Fruit fly (Drosophila melanogaster) whole organism, embryonic: ENCODE measurements around the gene CG42237.

Experiments
- ATbp ChIP-seq: fragments of 200-800 bp; sonication (Bioruptor generic); optimal IDR thresholded peaks from 2 replicates; lab custom pipeline; 2017; ENCODE audit warnings: missing biosample characterization, mild to moderate bottlenecking, missing genetic modification characterization, missing genetic modification reagents
- Asciz ChIP-seq: fragments of 200-800 bp; sonication (Bioruptor generic); optimal IDR thresholded peaks from 2 replicates; lab custom pipeline; 2017; ENCODE audit warnings: missing biosample characterization, mild to moderate bottlenecking, missing genetic modification characterization, missing genetic modification reagents
- Atf6 ChIP-seq: fragments of 200-800 bp; sonication (Bioruptor generic); IDR thresholded peaks from 2 replicates; pipeline ENCODE4 v1.3.6; 2022; ENCODE audit warnings: missing biosample characterization, missing genetic modification characterization
- CG10565 ChIP-seq: fragments of 200-800 bp; sonication (Bioruptor generic); optimal IDR thresholded peaks from 3 replicates; lab custom pipeline; 2016; ENCODE audit warnings: missing biosample characterization, mild to moderate bottlenecking, missing genetic modification characterization
- CG11456 ChIP-seq: fragments of 200-800 bp; sonication (Bioruptor generic); IDR thresholded peaks from 3 replicates; pipeline ENCODE4 v1.3.6; 2022; ENCODE audit warnings: missing biosample characterization, missing genetic modification characterization
- CG15073 ChIP-seq: fragments of 200-800 bp; sonication (Bioruptor generic); optimal IDR thresholded peaks from 2 replicates; lab custom pipeline; 2016; ENCODE audit warnings: missing biosample characterization, missing genetic modification characterization
- CG1529 ChIP-seq: fragments of 200-800 bp; sonication (Bioruptor generic); optimal IDR thresholded peaks from 3 replicates; lab custom pipeline; 2018; ENCODE audit warnings: missing biosample characterization, missing genetic modification characterization
- CG1602 ChIP-seq: fragments of 200-800 bp; sonication (Bioruptor generic); optimal IDR thresholded peaks from 3 replicates; lab custom pipeline; 2016; ENCODE audit warnings: missing biosample characterization, missing genetic modification characterization
- CG2678 ChIP-seq: fragments of 200-800 bp; sonication (Bioruptor generic); optimal IDR thresholded peaks from 3 replicates; lab custom pipeline; 2019; ENCODE audit warnings: missing biosample characterization, mild to moderate bottlenecking, missing genetic modification characterization, moderate library complexity
- CG3726 ChIP-seq: fragments of 200-800 bp; sonication (Bioruptor generic); IDR thresholded peaks from 3 replicates; pipeline ENCODE4, ENCODE4 v1.3.6; 2022; ENCODE audit warnings: missing biosample characterization, missing genetic modification characterization
- CG43689 ChIP-seq: fragments of 200-800 bp; sonication (Bioruptor generic); IDR thresholded peaks from 2 replicates; pipeline ENCODE4 v1.3.6; 2022; ENCODE audit warnings: missing biosample characterization, missing genetic modification characterization
- CG6813 ChIP-seq: fragments of 200-800 bp; sonication (Bioruptor generic); optimal IDR thresholded peaks from 2 replicates; lab custom pipeline; 2017; ENCODE audit warnings: missing biosample characterization, missing genetic modification characterization, mild to moderate bottlenecking, moderate library complexity, missing genetic modification reagents
- CG9727 ChIP-seq: fragments of 200-800 bp; sonication (Bioruptor generic); optimal IDR thresholded peaks from 3 replicates; lab custom pipeline; 2017; ENCODE audit warnings: missing biosample characterization, mild to moderate bottlenecking, missing genetic modification characterization
- CG9797 ChIP-seq: fragments of 200-800 bp; sonication (Bioruptor generic); optimal IDR thresholded peaks from 3 replicates; lab custom pipeline; 2018; ENCODE audit warnings: missing biosample characterization, mild to moderate bottlenecking, missing genetic modification characterization
- CG9932 ChIP-seq: fragments of 200-800 bp; sonication (Bioruptor generic); IDR thresholded peaks from 2 replicates; pipeline ENCODE4 v1.3.6; 2022; ENCODE audit warnings: missing biosample characterization, missing genetic modification characterization
- CHES-1-like ChIP-seq: fragments of 200-800 bp; sonication (Bioruptor generic); optimal IDR thresholded peaks from 2 replicates; lab custom pipeline; 2016; ENCODE audit warnings: missing biosample characterization, missing genetic modification characterization
- ERR ChIP-seq: fragments of 200-800 bp; sonication (Bioruptor generic); optimal IDR thresholded peaks from 2 replicates; lab custom pipeline; 2016; ENCODE audit warnings: missing biosample characterization, missing genetic modification characterization
- Hr3 ChIP-seq: fragments of 200-800 bp; sonication (Bioruptor generic); optimal IDR thresholded peaks from 3 replicates; lab custom pipeline; 2016; ENCODE audit warnings: missing biosample characterization, missing genetic modification characterization
- Hr51 ChIP-seq, 2 experiments: fragments of 200-800 bp; sonication (Bioruptor generic); optimal IDR thresholded peaks; 2 replicates in 1 of 2; 3 replicates in 1 of 2; lab custom pipeline; 2016 to 2018; ENCODE audit warnings: missing biosample characterization in 2 of 2, missing genetic modification characterization in 2 of 2, mild to moderate bottlenecking in 1 of 2, moderate library complexity in 1 of 2
- Kr ChIP-seq: fragments of 200-800 bp; sonication (Bioruptor generic); optimal IDR thresholded peaks from 2 replicates; lab custom pipeline; 2017; ENCODE audit warnings: missing biosample characterization, mild to moderate bottlenecking, missing genetic modification characterization
- MESR4 ChIP-seq: fragments of 200-800 bp; sonication (Bioruptor generic); optimal IDR thresholded peaks from 2 replicates; lab custom pipeline; 2018; ENCODE audit warnings: missing biosample characterization, mild to moderate bottlenecking, missing genetic modification characterization, moderate library complexity
- Meics ChIP-seq: fragments of 200-800 bp; sonication (Bioruptor generic); optimal IDR thresholded peaks from 2 replicates; lab custom pipeline; 2017; ENCODE audit warnings: missing biosample characterization, mild to moderate bottlenecking, missing genetic modification characterization
- Mes4 ChIP-seq: fragments of 200-800 bp; sonication (Bioruptor generic); optimal IDR thresholded peaks from 2 replicates; lab custom pipeline; 2016; ENCODE audit warnings: missing biosample characterization, missing genetic modification characterization
- NC2α ChIP-seq: fragments of 200-800 bp; sonication (Bioruptor generic); optimal IDR thresholded peaks from 2 replicates; lab custom pipeline; 2016; ENCODE audit warnings: missing biosample characterization, missing genetic modification characterization
- Ptx1 ChIP-seq: fragments of 200-800 bp; sonication (Bioruptor generic); IDR thresholded peaks from 2 replicates; pipeline ENCODE4 v1.3.6; 2022; ENCODE audit warnings: missing biosample characterization, missing genetic modification characterization
- Spps ChIP-seq: fragments of 200-800 bp; sonication (Bioruptor generic); optimal IDR thresholded peaks from 2 replicates; lab custom pipeline; 2018; ENCODE audit warnings: missing biosample characterization, mild to moderate bottlenecking, missing genetic modification characterization
- Sry-δ ChIP-seq: fragments of 200-800 bp; sonication (Bioruptor generic); optimal IDR thresholded peaks from 2 replicates; lab custom pipeline; 2016; ENCODE audit warnings: missing biosample characterization, missing genetic modification characterization
- Stat92E ChIP-seq, 3 experiments: fragments of >200 bp in 2 of 3; fragments of 200-800 bp in 1 of 3; sonication (Bioruptor generic) in 1 of 3; optimal IDR thresholded peaks; 2 replicates each; lab custom pipeline; 2017 to 2019; ENCODE audit warnings: missing biosample characterization in 3 of 3, missing genetic modification characterization in 3 of 3, mild to moderate bottlenecking in 1 of 3, moderate library complexity in 1 of 3
- Usf ChIP-seq: fragments of 200-800 bp; sonication (Bioruptor generic); optimal IDR thresholded peaks from 2 replicates; lab custom pipeline; 2017; ENCODE audit warnings: missing genotype, missing biosample characterization, missing genetic modification characterization
- btn ChIP-seq: fragments of 200-800 bp; sonication (Bioruptor generic); optimal IDR thresholded peaks from 2 replicates; lab custom pipeline; 2016; ENCODE audit warnings: missing biosample characterization, missing genetic modification characterization
- chinmo ChIP-seq: fragments of 200-800 bp; sonication (Bioruptor generic); IDR thresholded peaks from 4 replicates; pipeline ENCODE4 v1.3.6; 2022; ENCODE audit warnings: missing biosample characterization, missing genetic modification characterization; ENCODE audit not compliant: partially characterized antibody
- crc ChIP-seq: fragments of 200-800 bp; sonication (Bioruptor generic); optimal IDR thresholded peaks from 2 replicates; lab custom pipeline; 2016; ENCODE audit warnings: missing biosample characterization, missing genetic modification characterization
- cwo ChIP-seq: fragments of 200-800 bp; sonication (Bioruptor generic); optimal IDR thresholded peaks from 3 replicates; lab custom pipeline; 2017; ENCODE audit warnings: missing biosample characterization, missing genetic modification characterization, mild to moderate bottlenecking, moderate library complexity, missing genetic modification reagents
- danr ChIP-seq: fragments of 200-800 bp; sonication (Bioruptor generic); IDR thresholded peaks from 2 replicates; pipeline ENCODE4 v1.3.6; 2022; ENCODE audit warnings: missing biosample characterization, missing genetic modification characterization
- exex ChIP-seq: fragments of 200-800 bp; sonication (Bioruptor generic); optimal IDR thresholded peaks from 4 replicates; lab custom pipeline; 2018; ENCODE audit warnings: missing biosample characterization, mild to moderate bottlenecking, missing genetic modification characterization, moderate library complexity
- fd64A ChIP-seq: fragments of 200-800 bp; sonication (Bioruptor generic); optimal IDR thresholded peaks from 3 replicates; lab custom pipeline; 2018; ENCODE audit warnings: missing biosample characterization, mild to moderate bottlenecking, missing genetic modification characterization
- fru ChIP-seq: fragments of >200 bp; optimal IDR thresholded peaks from 2 replicates; lab custom pipeline; 2017
- gfzf ChIP-seq: fragments of 200-800 bp; sonication (Bioruptor generic); optimal IDR thresholded peaks from 2 replicates; lab custom pipeline; 2016; ENCODE audit warnings: missing biosample characterization, mild to moderate bottlenecking, missing genetic modification characterization, moderate library complexity
- hth ChIP-seq: fragments of >200 bp; optimal IDR thresholded peaks from 2 replicates; lab custom pipeline; 2017; ENCODE audit warnings: inconsistent platforms
- kni ChIP-seq: fragments of 200-800 bp; sonication (Bioruptor generic); optimal IDR thresholded peaks from 3 replicates; lab custom pipeline; 2017; ENCODE audit warnings: mild to moderate bottlenecking, missing biosample characterization, missing genetic modification reagents, missing genetic modification characterization
- lola ChIP-seq, 3 experiments: fragments of >200 bp in 2 of 3; fragments of 200-800 bp in 1 of 3; sonication (Bioruptor generic) in 1 of 3; optimal IDR thresholded peaks; 2 replicates each; lab custom pipeline; 2017 to 2019; ENCODE audit warnings: missing biosample characterization in 3 of 3, missing genetic modification characterization in 3 of 3, mild to moderate bottlenecking in 1 of 3, moderate library complexity in 1 of 3
- peb ChIP-seq: fragments of 200-800 bp; sonication (Bioruptor generic); IDR thresholded peaks from 2 replicates; pipeline ENCODE4 v1.3.6; 2022; ENCODE audit warnings: missing biosample characterization, missing genetic modification characterization
- pita ChIP-seq: fragments of 200-800 bp; sonication (Bioruptor generic); optimal IDR thresholded peaks from 2 replicates; lab custom pipeline; 2017; ENCODE audit warnings: missing biosample characterization, mild to moderate bottlenecking, missing genetic modification characterization
- pzg ChIP-seq: fragments of 200-800 bp; sonication (Bioruptor generic); optimal IDR thresholded peaks from 3 replicates; lab custom pipeline; 2018; ENCODE audit warnings: missing biosample characterization, mild to moderate bottlenecking, missing genetic modification characterization, moderate library complexity
- repo ChIP-seq: fragments of 200-800 bp; sonication (Bioruptor generic); optimal IDR thresholded peaks from 2 replicates; lab custom pipeline; 2016; ENCODE audit warnings: missing biosample characterization, missing genetic modification characterization
- ro ChIP-seq: fragments of 200-800 bp; sonication (Bioruptor generic); IDR thresholded peaks from 2 replicates; pipeline ENCODE4 v1.3.6; 2022; ENCODE audit warnings: missing biosample characterization, missing genetic modification characterization
- sc ChIP-seq, 3 experiments: fragments of >200 bp in 2 of 3; fragments of 200-800 bp in 1 of 3; sonication (Bioruptor generic) in 1 of 3; optimal IDR thresholded peaks; 2 replicates in 2 of 3; 3 replicates in 1 of 3; lab custom pipeline; 2017; ENCODE audit warnings: mild to moderate bottlenecking in 1 of 3, missing biosample characterization in 1 of 3, missing genetic modification characterization in 1 of 3, missing genetic modification reagents in 1 of 3
- scrt ChIP-seq: fragments of 200-800 bp; sonication (Bioruptor generic); optimal IDR thresholded peaks from 2 replicates; lab custom pipeline; 2018; ENCODE audit warnings: missing biosample characterization, mild to moderate bottlenecking, missing genetic modification characterization, moderate library complexity
- sna ChIP-seq: fragments of 200-800 bp; sonication (Bioruptor generic); IDR thresholded peaks from 2 replicates; pipeline ENCODE4 v1.3.6; 2022; ENCODE audit warnings: missing biosample characterization, missing genetic modification characterization; ENCODE audit not compliant: partially characterized antibody
- ssp ChIP-seq: fragments of 200-800 bp; sonication (Bioruptor generic); IDR thresholded peaks from 2 replicates; pipeline ENCODE4 v1.3.6; 2022; ENCODE audit warnings: missing biosample characterization, missing genetic modification characterization

The CG42237 gene

dm6 chrX:13109583-13110126 lies 5.3 kb upstream of the CG42237 start (continued):
- no peak for TF ChIP-seq exex (tag; lab: Kevin White, UChicago)
- peak; percentile 71; the same call in 1 of the 2 replicates for TF ChIP-seq Atf6 (GFP tag; lab: Robert Waterston, UW)
- TF ChIP-seq crc (GFP tag; lab: Kevin White, UChicago) = no peak
- no peak for TF ChIP-seq fd64A
- TF ChIP-seq Asciz (GFP tag; lab: Kevin White, UChicago) = no peak
- no peak for TF ChIP-seq ro
- peak; percentile 75 for TF ChIP-seq CG2678
- no peak for TF ChIP-seq Usf (GFP tag; lab: Kevin White, UChicago)
- TF ChIP-seq Spps (tag; lab: Kevin White, UChicago) = no peak
- no peak for TF ChIP-seq CG1602 (GFP tag; lab: Kevin White, UChicago)
- TF ChIP-seq chinmo (GFP tag; lab: Robert Waterston, UW) = no peak
- TF ChIP-seq CG11456 = no peak
- TF ChIP-seq CG15073 (GFP tag; lab: Kevin White, UChicago) = no peak
- no peak for TF ChIP-seq CG3726 (GFP tag; lab: Robert Waterston, UW)
- no peak for TF ChIP-seq pita (GFP tag; lab: Kevin White, UChicago)
- TF ChIP-seq CG9727 (GFP tag; lab: Kevin White, UChicago) = peak; percentile 15
- TF ChIP-seq Hr51 (GFP tag; optimal IDR thresholded peaks at IDR 0.05; lab: Kevin White, UChicago) = peak in 1 of 2 experiments; percentile 67
- TF ChIP-seq peb (GFP tag; lab: Robert Waterston, UW) = no peak
- TF ChIP-seq hth (lab: Kevin White, UChicago) = no peak
- TF ChIP-seq Mes4 (GFP tag; lab: Kevin White, UChicago) = no peak
- TF ChIP-seq CHES-1-like (GFP tag; lab: Kevin White, UChicago) = no peak
- no peak for TF ChIP-seq scrt (GFP tag; lab: Kevin White, UChicago)
- no peak for TF ChIP-seq NC2α
- TF ChIP-seq ssp = 0 out of 2 replicates have a peak, but pooled peaks have one; percentile 23
- no peak for TF ChIP-seq gfzf (GFP tag; lab: Kevin White, UChicago)
- no peak for TF ChIP-seq lola (GFP tag; optimal IDR thresholded peaks at IDR 0.05; lab: Kevin White, UChicago)
- TF ChIP-seq danr (GFP tag; lab: Robert Waterston, UW) = no peak
- TF ChIP-seq sna (GFP tag; lab: Robert Waterston, UW) = no peak
- 0 out of 2 replicates have a peak, but pooled peaks have one; percentile 13 for TF ChIP-seq CG43689 (GFP tag; lab: Robert Waterston, UW)
- TF ChIP-seq pzg (GFP tag; lab: Kevin White, UChicago) = no peak
- TF ChIP-seq CG9932 (GFP tag; lab: Robert Waterston, UW) = peak; percentile 62
- no peak for TF ChIP-seq CG1529 (GFP tag; lab: Kevin White, UChicago)
- TF ChIP-seq Hr3 (GFP tag; lab: Kevin White, UChicago) = peak; percentile 30
- no peak for TF ChIP-seq repo
- TF ChIP-seq Ptx1 (GFP tag; lab: Robert Waterston, UW) = peak; percentile 71
- peak; percentile 64 for TF ChIP-seq Meics
- TF ChIP-seq ATbp (GFP tag; lab: Kevin White, UChicago) = no peak
- TF ChIP-seq Stat92E (GFP tag; optimal IDR thresholded peaks at IDR 0.05; lab: Kevin White, UChicago) = no peak
- TF ChIP-seq btn (GFP tag; lab: Kevin White, UChicago) = no peak
- no peak for TF ChIP-seq Sry-δ (GFP tag; lab: Kevin White, UChicago)
- TF ChIP-seq MESR4 (GFP tag; lab: Kevin White, UChicago) = no peak
- TF ChIP-seq kni (GFP tag; lab: Kevin White, UChicago) = no peak
- TF ChIP-seq cwo (GFP tag; lab: Kevin White, UChicago) = peak; percentile 46
- no peak for TF ChIP-seq Kr (GFP tag; lab: Kevin White, UChicago)
- TF ChIP-seq CG9797 = no peak
- no peak for TF ChIP-seq fru (lab: Kevin White, UChicago)
- TF ChIP-seq CG10565 = no peak
- no peak for TF ChIP-seq ERR (GFP tag; lab: Kevin White, UChicago)
- TF ChIP-seq sc (optimal IDR thresholded peaks at IDR 0.05; lab: Kevin White, UChicago) = no peak
- no peak for TF ChIP-seq sc (GFP tag; optimal IDR thresholded peaks at IDR 0.05; lab: Kevin White, UChicago)
- no peak for TF ChIP-seq CG6813 (GFP tag; lab: Kevin White, UChicago)
